Fruit fly (Drosophila melanogaster) whole organism, pupa: Measurements from ENCODE around the gene CG32243.

Source experiments
- CG10348 ChIP-seq: fragments of 200-800 bp; sonication (Bioruptor generic); IDR thresholded peaks from 2 replicates; pipeline ENCODE4 v1.3.6; 2022; ENCODE audit warnings: missing biosample characterization, missing genetic modification characterization
- CG12605 ChIP-seq: fragments of 200-800 bp; sonication (Bioruptor generic); IDR thresholded peaks from 2 replicates; pipeline ENCODE4 v1.3.6; 2022; ENCODE audit warnings: missing biosample characterization, missing genetic modification characterization
- CG13204 ChIP-seq: fragments of 200-800 bp; sonication (Bioruptor generic); optimal IDR thresholded peaks from 2 replicates; lab custom pipeline; 2018; ENCODE audit warnings: missing biosample characterization, mild to moderate bottlenecking, missing genetic modification characterization, moderate library complexity
- CG14655 ChIP-seq: fragments of 200-800 bp; sonication (Bioruptor generic); optimal IDR thresholded peaks from 3 replicates; lab custom pipeline; 2017; ENCODE audit warnings: mild to moderate bottlenecking, missing biosample characterization, missing genetic modification reagents, missing genetic modification characterization
- CG15710 ChIP-seq: fragments of 200-800 bp; sonication (Bioruptor generic); optimal IDR thresholded peaks from 2 replicates; lab custom pipeline; 2018; ENCODE audit warnings: missing biosample characterization, mild to moderate bottlenecking, missing genetic modification characterization, moderate library complexity
- CG17806 ChIP-seq: fragments of 200-800 bp; sonication (Bioruptor generic); optimal IDR thresholded peaks from 2 replicates; lab custom pipeline; 2018; ENCODE audit warnings: missing biosample characterization, mild to moderate bottlenecking, missing genetic modification characterization, moderate library complexity
- CG32121 ChIP-seq: fragments of 200-800 bp; sonication (Bioruptor generic); IDR thresholded peaks from 2 replicates; pipeline ENCODE4 v1.3.6; 2022; ENCODE audit warnings: missing biosample characterization, missing genetic modification characterization
- CG34367 ChIP-seq: fragments of 200-800 bp; sonication (Bioruptor generic); optimal IDR thresholded peaks from 2 replicates; lab custom pipeline; 2018; ENCODE audit warnings: missing biosample characterization, mild to moderate bottlenecking, missing genetic modification characterization
- CG4496 ChIP-seq: fragments of 200-800 bp; sonication (Bioruptor generic); IDR thresholded peaks from 3 replicates; pipeline ENCODE4 v1.3.6; 2022; ENCODE audit warnings: missing biosample characterization, missing genetic modification characterization
- CG8159 ChIP-seq: fragments of 200-800 bp; sonication (Bioruptor generic); optimal IDR thresholded peaks from 3 replicates; lab custom pipeline; 2018; ENCODE audit warnings: missing biosample characterization, mild to moderate bottlenecking, missing genetic modification characterization, moderate library complexity
- CG8301 ChIP-seq: fragments of 200-800 bp; sonication (Bioruptor generic); optimal IDR thresholded peaks from 2 replicates; lab custom pipeline; 2018; ENCODE audit warnings: missing biosample characterization, mild to moderate bottlenecking, missing genetic modification characterization
- CG9948 ChIP-seq: fragments of 200-800 bp; sonication (Bioruptor generic); optimal IDR thresholded peaks from 2 replicates; lab custom pipeline; 2018; ENCODE audit warnings: missing biosample characterization, mild to moderate bottlenecking, missing genetic modification characterization, moderate library complexity
- D1 ChIP-seq: fragments of 200-800 bp; sonication (Bioruptor generic); optimal IDR thresholded peaks from 2 replicates; lab custom pipeline; 2018; ENCODE audit warnings: missing biosample characterization, mild to moderate bottlenecking, missing genetic modification characterization, moderate library complexity
- EcR ChIP-seq: fragments of 200-800 bp; sonication (Bioruptor generic); optimal IDR thresholded peaks from 3 replicates; lab custom pipeline; 2019; ENCODE audit warnings: missing biosample characterization, missing genetic modification characterization, mild to moderate bottlenecking, moderate library complexity, missing genetic modification reagents
- Ets98B ChIP-seq: fragments of 200-800 bp; sonication (Bioruptor generic); IDR thresholded peaks from 2 replicates; pipeline ENCODE4 v1.3.6; 2022; ENCODE audit warnings: missing biosample characterization, missing genetic modification characterization
- Pif1A ChIP-seq: fragments of 200-800 bp; sonication (Bioruptor generic); optimal IDR thresholded peaks from 3 replicates; lab custom pipeline; 2016; ENCODE audit warnings: missing biosample characterization, missing genetic modification characterization
- Pif1B ChIP-seq: fragments of 200-800 bp; sonication (Bioruptor generic); optimal IDR thresholded peaks from 3 replicates; lab custom pipeline; 2016; ENCODE audit warnings: missing biosample characterization, missing genetic modification characterization
- Snoo ChIP-seq: fragments of 200-800 bp; sonication (Bioruptor generic); optimal IDR thresholded peaks from 3 replicates; lab custom pipeline; 2017; ENCODE audit warnings: missing biosample characterization, mild to moderate bottlenecking, missing genetic modification characterization, inconsistent platforms
- fd96Ca ChIP-seq: fragments of 200-800 bp; sonication (Bioruptor generic); IDR thresholded peaks from 3 replicates; pipeline ENCODE4 v1.3.6; 2022; ENCODE audit warnings: missing biosample characterization, missing genetic modification characterization
- gl ChIP-seq: fragments of 200-800 bp; sonication (Bioruptor generic); optimal IDR thresholded peaks from 2 replicates; lab custom pipeline; 2018; ENCODE audit warnings: missing biosample characterization, mild to moderate bottlenecking, missing genetic modification characterization
- rn ChIP-seq: fragments of 200-800 bp; sonication (Bioruptor generic); IDR thresholded peaks from 2 replicates; pipeline ENCODE4 v1.3.6; 2022; ENCODE audit warnings: missing biosample characterization, missing genetic modification characterization

CG32243 gene

DNA sequence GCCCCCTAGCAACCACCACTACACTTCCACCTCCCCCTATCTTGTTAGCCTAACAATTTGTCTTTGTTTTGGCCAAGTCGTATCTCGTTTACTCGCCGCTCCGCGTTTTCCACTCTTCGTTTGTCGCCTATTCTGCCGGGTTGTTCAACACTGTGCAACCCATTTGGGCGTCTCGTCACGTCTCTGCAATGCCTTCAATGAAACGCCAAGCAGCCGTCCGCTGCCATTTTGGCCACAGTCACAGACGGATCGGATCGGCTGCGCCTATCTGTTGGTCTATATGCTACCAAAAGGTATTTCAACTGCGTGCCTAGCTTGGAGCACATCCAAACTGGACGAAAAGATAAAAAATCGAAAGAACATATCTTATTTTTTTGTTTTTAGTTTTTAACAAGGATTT is 24.7 kb downstream of the CG32243 start:
- peak; percentile 19; the same call in 1 of the 3 replicates for TF ChIP-seq fd96Ca (GFP tag; lab: Robert Waterston, UW)
- TF ChIP-seq gl (tag; lab: Kevin White, UChicago): no peak
- no peak for TF ChIP-seq CG15710 (tag; lab: Kevin White, UChicago)
- TF ChIP-seq CG9948: no peak
- TF ChIP-seq CG8159 (tag; lab: Kevin White, UChicago): no peak
- peak; percentile 39 for TF ChIP-seq Ets98B (GFP tag; lab: Robert Waterston, UW)

DNA sequence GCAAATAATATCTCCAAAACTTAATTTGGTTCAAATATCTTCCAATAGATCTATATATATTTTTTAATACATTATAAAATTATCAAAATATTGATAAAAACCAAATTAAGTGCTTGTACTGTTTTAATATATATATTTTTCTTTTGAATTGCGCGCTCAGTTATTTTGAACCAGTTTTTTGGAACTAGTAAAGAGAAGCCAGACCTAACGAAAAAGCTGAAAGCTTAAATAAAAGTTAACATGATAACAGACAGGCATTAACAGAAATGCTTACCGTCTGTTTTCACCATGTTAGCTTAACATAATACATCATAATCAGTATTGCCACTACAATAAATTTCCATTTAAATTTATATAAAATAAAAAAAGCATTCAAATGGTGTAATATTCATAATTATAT is 30.7 kb downstream of the CG32243 start:
- TF ChIP-seq CG9948 (no peak), gl (tag; lab: Kevin White, UChicago) (no peak), Pif1A (GFP tag; lab: Kevin White, UChicago) (no peak), CG4496 (GFP tag; lab: Robert Waterston, UW) (no peak), CG12605 (GFP tag; lab: Robert Waterston, UW) (no peak), CG13204 (no peak), CG34367 (tag; lab: Kevin White, UChicago) (no peak), Pif1B (GFP tag; lab: Kevin White, UChicago) (no peak), CG15710 (tag; lab: Kevin White, UChicago) (no peak), CG8159 (tag; lab: Kevin White, UChicago) (no peak), Snoo (tag; lab: Kevin White, UChicago) (no peak), CG14655 (no peak), CG10348 (GFP tag; lab: Robert Waterston, UW) (no peak), Ets98B (GFP tag; lab: Robert Waterston, UW) (no peak), CG17806 (tag; lab: Kevin White, UChicago) (no peak), fd96Ca (GFP tag; lab: Robert Waterston, UW) (no peak), D1 (no peak)

DNA sequence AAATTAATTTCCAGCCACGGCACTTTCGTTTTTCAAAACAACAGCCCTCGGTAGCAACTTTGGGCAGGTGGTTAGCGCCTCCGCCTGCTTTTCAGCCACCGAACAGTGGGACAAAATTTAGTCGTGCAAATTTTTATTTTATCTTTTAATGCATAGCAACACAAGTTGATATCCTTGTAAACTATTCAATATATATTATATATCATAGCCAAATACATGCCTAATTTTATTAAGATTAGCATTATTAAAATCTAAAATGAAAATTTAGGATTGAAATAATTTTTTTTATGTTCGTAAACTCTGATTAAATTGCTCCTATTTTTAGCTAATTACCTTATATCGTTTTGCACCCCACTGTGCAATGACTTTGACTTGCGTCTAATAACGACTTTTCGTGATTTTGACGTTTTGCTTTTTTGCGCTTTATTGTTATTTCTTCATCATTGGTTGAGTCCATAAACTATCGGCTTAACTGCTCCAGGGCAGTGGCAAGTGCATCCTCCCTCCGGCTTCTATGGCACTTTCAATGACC is 32.1 kb downstream of the CG32243 start:
- peak; percentile 3 for TF ChIP-seq Pif1A (GFP tag; lab: Kevin White, UChicago)
- TF ChIP-seq Pif1B (GFP tag; lab: Kevin White, UChicago): peak; percentile 10
- TF ChIP-seq CG9948: peak; percentile 1
- TF ChIP-seq CG12605 (GFP tag; lab: Robert Waterston, UW): no peak

DNA sequence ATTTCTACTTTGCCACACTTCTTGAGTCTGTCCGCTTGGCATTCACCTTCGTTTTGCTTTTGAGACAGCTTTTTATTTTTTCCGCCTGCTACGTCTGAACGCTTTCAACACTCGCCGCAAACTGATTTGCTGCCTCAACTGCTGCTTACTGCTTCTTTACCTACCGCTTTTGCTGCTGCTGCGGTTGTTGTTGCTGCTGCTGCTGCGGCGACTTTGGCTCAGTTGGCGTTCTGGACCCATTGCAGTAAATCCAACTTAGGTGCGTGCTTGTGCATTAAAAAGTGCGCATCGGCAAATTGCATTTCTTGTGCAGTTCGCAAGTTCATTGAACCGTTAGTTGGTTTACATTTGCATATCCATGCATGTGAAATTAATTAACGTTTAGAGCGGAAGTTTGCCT is 32.7 kb downstream of the CG32243 start, which contains the start of gene NT1:
Gene NT1 (minus strand): TSS at position 127 of the 400 bp plus-strand sequence.
- no peak for TF ChIP-seq CG4496 (GFP tag; lab: Robert Waterston, UW)
- TF ChIP-seq fd96Ca (GFP tag; lab: Robert Waterston, UW): no peak
- TF ChIP-seq rn: no peak
- TF ChIP-seq CG13204: peak; percentile 60
- peak; percentile 69 for TF ChIP-seq EcR (GFP tag; lab: Kevin White, UChicago)

DNA sequence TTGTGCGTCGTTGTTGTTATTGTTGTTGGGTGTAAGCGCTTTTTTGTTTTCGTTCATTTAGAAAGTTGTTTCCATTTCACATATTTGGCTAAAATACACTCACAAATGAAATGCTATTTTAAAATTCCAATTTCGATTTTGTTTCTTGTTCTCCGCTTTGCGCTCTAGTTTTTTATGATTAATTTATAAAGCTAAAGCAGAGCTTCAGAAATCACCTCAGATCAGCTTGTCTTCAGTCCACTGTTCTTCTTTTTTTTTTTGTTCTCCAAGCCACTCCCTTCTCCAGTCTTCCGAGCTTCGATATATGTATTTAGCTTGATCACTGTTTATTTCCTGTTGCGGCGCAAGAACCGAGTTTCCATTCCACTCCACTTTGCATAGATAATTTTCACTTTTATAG is 33.2 kb downstream of the CG32243 start:
- TF ChIP-seq CG10348 (GFP tag; lab: Robert Waterston, UW) (no peak), CG17806 (tag; lab: Kevin White, UChicago) (no peak), Pif1A (GFP tag; lab: Kevin White, UChicago) (no peak), Ets98B (GFP tag; lab: Robert Waterston, UW) (no peak), CG14655 (no peak), EcR (GFP tag; lab: Kevin White, UChicago) (no peak), D1 (no peak), CG8301 (no peak), gl (tag; lab: Kevin White, UChicago) (no peak), fd96Ca (GFP tag; lab: Robert Waterston, UW) (no peak), CG9948 (no peak), CG32121 (GFP tag; lab: Robert Waterston, UW) (no peak), Pif1B (GFP tag; lab: Kevin White, UChicago) (no peak), Snoo (tag; lab: Kevin White, UChicago) (no peak), rn (no peak), CG15710 (tag; lab: Kevin White, UChicago) (no peak), CG34367 (tag; lab: Kevin White, UChicago) (no peak), CG4496 (GFP tag; lab: Robert Waterston, UW) (no peak)

DNA sequence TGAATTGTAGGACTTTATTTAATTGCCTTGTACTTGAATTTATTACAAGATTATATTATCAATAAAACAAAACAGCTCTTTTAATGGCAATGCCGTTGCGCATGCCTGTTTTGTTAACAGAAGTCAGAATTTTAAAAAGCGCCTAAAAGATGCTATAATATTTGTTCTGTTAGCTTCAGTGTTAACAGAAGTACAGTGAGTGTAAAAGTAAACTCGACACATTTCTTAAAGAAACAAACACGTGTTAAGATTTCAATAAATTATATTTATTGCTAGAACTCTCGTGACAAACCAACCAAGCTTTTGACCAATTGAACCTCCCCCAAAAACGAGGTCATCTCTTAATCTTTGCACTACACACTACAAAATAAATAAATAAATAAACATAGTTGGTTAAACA is 39.6 kb downstream of the CG32243 start:
- no peak for TF ChIP-seq EcR (GFP tag; lab: Kevin White, UChicago)
- TF ChIP-seq CG9948: no peak
- no peak for TF ChIP-seq CG13204
- TF ChIP-seq D1: no peak
- no peak for TF ChIP-seq Pif1A (GFP tag; lab: Kevin White, UChicago)
- no peak for TF ChIP-seq CG4496 (GFP tag; lab: Robert Waterston, UW)
- TF ChIP-seq CG14655: no peak
- no peak for TF ChIP-seq CG32121 (GFP tag; lab: Robert Waterston, UW)
- TF ChIP-seq CG17806 (tag; lab: Kevin White, UChicago): no peak
- TF ChIP-seq Snoo (tag; lab: Kevin White, UChicago): no peak
- no peak for TF ChIP-seq fd96Ca (GFP tag; lab: Robert Waterston, UW)
- TF ChIP-seq CG12605 (GFP tag; lab: Robert Waterston, UW): no peak
- no peak for TF ChIP-seq rn
- TF ChIP-seq, all 21 proteins: peak for 0

DNA sequence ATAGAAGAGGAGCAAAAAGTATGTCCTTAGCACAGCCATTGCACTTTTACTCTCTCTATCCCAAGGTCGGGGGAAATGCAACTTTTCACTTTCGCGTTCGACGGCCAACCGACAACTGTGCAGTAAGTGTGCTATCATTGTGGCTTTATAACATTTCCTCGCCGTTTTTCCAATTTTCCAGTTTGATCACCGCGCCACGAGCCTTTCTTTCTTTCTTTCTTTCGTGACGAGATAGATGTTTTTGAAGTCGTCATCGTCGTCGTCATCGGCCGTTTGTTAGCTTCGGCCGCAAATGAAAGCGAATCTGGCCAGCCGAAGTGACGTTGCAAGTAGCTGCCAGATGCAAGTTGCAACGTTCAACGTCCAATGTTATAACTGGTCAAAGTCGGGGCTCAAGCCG is 40.6 kb downstream of the CG32243 start, which contains the start of gene CG13720:
Gene CG13720 (minus strand): TSS at position 101 of the 400 bp plus-strand sequence.
- TF ChIP-seq CG13204 (no peak), rn (no peak), CG14655 (peak; percentile 25), CG17806 (tag; lab: Kevin White, UChicago) (no peak), Pif1A (GFP tag; lab: Kevin White, UChicago) (no peak)
- TF ChIP-seq, all 21 proteins: peak for 1
